Worm (Caenorhabditis elegans) whole organism, early embryonic: ENCODE measurements around the gene T11F8.1.
"Not testable (repeated sequence)": the region's sequence is repeated elsewhere in the genome, so short reads cannot be mapped to it uniquely, and the experiment has no call there.

Experiments used
- F13C5.2 ChIP-seq: sonication (generic microtip); optimal IDR thresholded peaks from 2 replicates; lab custom pipeline; 2017; ENCODE audit warnings: mild to moderate bottlenecking, missing genetic modification characterization, inconsistent platforms, missing compliant biosample characterization
- ama-1 ChIP-seq: fragments of 150-350 bp; optimal IDR thresholded peaks from 2 replicates; lab custom pipeline; 2014
- ceh-13 ChIP-seq: fragments of 200-800 bp; sonication (Bioruptor generic); optimal IDR thresholded peaks from 2 replicates; lab custom pipeline; 2018; ENCODE audit warnings: mild to moderate bottlenecking, missing genetic modification characterization, missing compliant biosample characterization
- ceh-36 ChIP-seq: sonication (generic microtip); optimal IDR thresholded peaks from 2 replicates; lab custom pipeline; 2016; ENCODE audit warnings: missing genetic modification characterization, inconsistent platforms, missing compliant biosample characterization
- ets-7 ChIP-seq: sonication (generic microtip); optimal IDR thresholded peaks from 2 replicates; lab custom pipeline; 2016; ENCODE audit warnings: missing genotype, missing genetic modification characterization, missing compliant biosample characterization
- flt-1 ChIP-seq: fragments of 200-800 bp; sonication (Bioruptor generic); IDR thresholded peaks from 2 replicates; pipeline ENCODE4 v1.3.6; 2022; ENCODE audit warnings: missing genetic modification characterization, missing compliant biosample characterization
- hmbx-1 ChIP-seq: sonication (generic microtip); optimal IDR thresholded peaks from 2 replicates; lab custom pipeline; 2016; ENCODE audit warnings: mild to moderate bottlenecking, missing genetic modification characterization, missing compliant biosample characterization
- hmg-4 ChIP-seq: fragments of 200-800 bp; sonication (Bioruptor generic); optimal IDR thresholded peaks from 2 replicates; lab custom pipeline; 2018; ENCODE audit warnings: mild to moderate bottlenecking, missing genetic modification characterization, missing compliant biosample characterization
- scrt-1 ChIP-seq: fragments of 200-800 bp; sonication (Bioruptor generic); IDR thresholded peaks from 2 replicates; pipeline ENCODE4 v1.3.6; 2022; ENCODE audit warnings: missing genetic modification characterization, missing compliant biosample characterization
- tbx-37 ChIP-seq: fragments of 200-800 bp; sonication (Bioruptor generic); conservative IDR thresholded peaks from 2 replicates; pipeline ENCODE4 v1.3.6; 2022; ENCODE audit warnings: missing genetic modification reagents, missing genetic modification characterization, missing compliant biosample characterization
- tra-4 ChIP-seq: sonication (generic microtip); optimal IDR thresholded peaks from 2 replicates; lab custom pipeline; 2017; ENCODE audit warnings: missing genetic modification characterization, missing compliant biosample characterization

ce11 chrIV:5486208-5486731, 6.9 kb downstream of the T11F8.1 start, which contains the start of the genes snpc-3.1 and puf-7:
- TF ChIP-seq tbx-37 (GFP tag; lab: Robert Waterston, UW); ceh-13; ama-1 (lab: Kevin White, UChicago); flt-1 (GFP tag; lab: Robert Waterston, UW); ceh-36 (tag; lab: Kevin White, UChicago); hmg-4 (GFP tag; lab: Kevin White, UChicago); F13C5.2 (tag; lab: Kevin White, UChicago); hmbx-1 (tag; lab: Kevin White, UChicago); tra-4; scrt-1 (GFP tag; lab: Robert Waterston, UW); ets-7 (tag; lab: Kevin White, UChicago): not testable (repeated sequence)
